Fruit fly (Drosophila melanogaster) whole organism, prepupa: Measurements from ENCODE around the gene CG42507.

ENCODE experiments used
- Blimp-1 ChIP-seq: fragments of 200-800 bp; sonication (Bioruptor generic); optimal IDR thresholded peaks from 3 replicates; lab custom pipeline; 2017; ENCODE audit warnings: missing biosample characterization, missing genetic modification characterization, mild to moderate bottlenecking, moderate library complexity, missing genetic modification reagents
- CG11294 ChIP-seq: fragments of 200-800 bp; sonication (Bioruptor generic); IDR thresholded peaks from 2 replicates; pipeline ENCODE4 v1.3.6; 2022; ENCODE audit warnings: missing biosample characterization, missing genetic modification characterization
- CG11762 ChIP-seq: fragments of 200-800 bp; sonication (Bioruptor generic); optimal IDR thresholded peaks from 3 replicates; lab custom pipeline; 2016; ENCODE audit warnings: missing biosample characterization, missing genetic modification characterization; ENCODE audit not compliant: insufficient read depth
- CG11902 ChIP-seq: fragments of 200-800 bp; sonication (Bioruptor generic); optimal IDR thresholded peaks from 3 replicates; lab custom pipeline; 2016; ENCODE audit warnings: missing biosample characterization, missing genetic modification characterization
- CG1621 ChIP-seq: fragments of 200-800 bp; sonication (Bioruptor generic); optimal IDR thresholded peaks from 3 replicates; lab custom pipeline; 2018; ENCODE audit warnings: missing biosample characterization, mild to moderate bottlenecking, missing genetic modification characterization
- CG16779 ChIP-seq: fragments of 200-800 bp; sonication (Bioruptor generic); optimal IDR thresholded peaks from 3 replicates; lab custom pipeline; 2017; ENCODE audit warnings: missing biosample characterization, mild to moderate bottlenecking, missing genetic modification characterization
- CG3032 ChIP-seq: fragments of 200-800 bp; optimal IDR thresholded peaks from 2 replicates; lab custom pipeline; 2019; ENCODE audit warnings: missing biosample characterization, mild to moderate bottlenecking, missing genetic modification characterization, moderate library complexity
- CG31627 ChIP-seq: fragments of 200-800 bp; sonication (Bioruptor generic); optimal IDR thresholded peaks from 3 replicates; lab custom pipeline; 2016; ENCODE audit warnings: missing biosample characterization, missing genetic modification characterization
- CG34406 ChIP-seq: fragments of 200-800 bp; sonication (Bioruptor generic); optimal IDR thresholded peaks from 3 replicates; lab custom pipeline; 2016; ENCODE audit warnings: missing biosample characterization, missing genetic modification characterization
- CG3919 ChIP-seq: fragments of 200-800 bp; sonication (Bioruptor generic); optimal IDR thresholded peaks from 3 replicates; lab custom pipeline; 2016; ENCODE audit warnings: missing biosample characterization, missing genetic modification characterization
- CG4318 ChIP-seq: fragments of 200-800 bp; sonication (Bioruptor generic); optimal IDR thresholded peaks from 3 replicates; lab custom pipeline; 2017; ENCODE audit warnings: missing biosample characterization, mild to moderate bottlenecking, missing genetic modification characterization
- CG6163 ChIP-seq: fragments of 200-800 bp; sonication (Bioruptor generic); IDR thresholded peaks from 3 replicates; pipeline ENCODE4 v1.3.6; 2022; ENCODE audit warnings: missing biosample characterization, missing genetic modification characterization
- CG6276 ChIP-seq: fragments of 200-800 bp; sonication (Bioruptor generic); optimal IDR thresholded peaks from 2 replicates; lab custom pipeline; 2017; ENCODE audit warnings: missing biosample characterization, mild to moderate bottlenecking, missing genetic modification characterization
- CG6792 ChIP-seq: fragments of 200-800 bp; sonication (Bioruptor generic); optimal IDR thresholded peaks from 3 replicates; lab custom pipeline; 2016; ENCODE audit warnings: missing biosample characterization, missing genetic modification characterization
- CG6808 ChIP-seq: fragments of 200-800 bp; sonication (Bioruptor generic); optimal IDR thresholded peaks from 3 replicates; lab custom pipeline; 2017; ENCODE audit warnings: missing biosample characterization, missing genetic modification characterization, mild to moderate bottlenecking, moderate library complexity, missing genetic modification reagents
- CG8119 ChIP-seq: fragments of 200-800 bp; sonication (Bioruptor generic); IDR thresholded peaks from 3 replicates; pipeline ENCODE4 v1.3.6; 2022; ENCODE audit warnings: missing biosample characterization, missing genetic modification characterization
- CG8632 ChIP-seq: fragments of 200-800 bp; sonication (Bioruptor generic); optimal IDR thresholded peaks from 3 replicates; lab custom pipeline; 2016; ENCODE audit warnings: missing biosample characterization, missing genetic modification characterization
- CG9139 ChIP-seq: fragments of 200-800 bp; sonication (Bioruptor generic); optimal IDR thresholded peaks from 3 replicates; lab custom pipeline; 2017; ENCODE audit warnings: missing biosample characterization, mild to moderate bottlenecking, missing genetic modification characterization
- Eip75B ChIP-seq: fragments of 200-800 bp; sonication (Bioruptor generic); optimal IDR thresholded peaks from 3 replicates; lab custom pipeline; 2016; ENCODE audit warnings: missing biosample characterization, missing genetic modification characterization
- Ets21C ChIP-seq: fragments of 200-800 bp; sonication (Bioruptor generic); optimal IDR thresholded peaks from 3 replicates; lab custom pipeline; 2016; ENCODE audit warnings: missing biosample characterization, missing genetic modification characterization
- Ets96B ChIP-seq: fragments of 200-800 bp; optimal IDR thresholded peaks from 2 replicates; lab custom pipeline; 2019; ENCODE audit warnings: missing biosample characterization, mild to moderate bottlenecking, missing genetic modification characterization, moderate library complexity
- Gug ChIP-seq: fragments of 200-800 bp; sonication (Bioruptor generic); IDR thresholded peaks from 2 replicates; pipeline ENCODE4 v1.3.6; 2022; ENCODE audit warnings: missing biosample characterization, missing genetic modification characterization
- Hr38 ChIP-seq: sonication (Bioruptor generic); optimal IDR thresholded peaks from 2 replicates; lab custom pipeline; 2016; ENCODE audit warnings: missing biosample characterization, missing genetic modification characterization
- Hr39 ChIP-seq: fragments of 200-800 bp; sonication (Bioruptor generic); optimal IDR thresholded peaks from 2 replicates; lab custom pipeline; 2016; ENCODE audit warnings: missing biosample characterization, missing genetic modification characterization
- Hr4 ChIP-seq: fragments of 200-800 bp; sonication (Bioruptor generic); optimal IDR thresholded peaks from 3 replicates; lab custom pipeline; 2016; ENCODE audit warnings: missing biosample characterization, missing genetic modification characterization
- Lpt ChIP-seq: fragments of 200-800 bp; sonication (Bioruptor generic); optimal IDR thresholded peaks from 3 replicates; lab custom pipeline; 2016; ENCODE audit warnings: missing biosample characterization, missing genetic modification characterization
- Met ChIP-seq: fragments of 200-800 bp; sonication (Bioruptor generic); optimal IDR thresholded peaks from 3 replicates; lab custom pipeline; 2016; ENCODE audit warnings: missing biosample characterization, missing genetic modification characterization
- OdsH ChIP-seq: fragments of 200-800 bp; sonication (Bioruptor generic); optimal IDR thresholded peaks from 3 replicates; lab custom pipeline; 2016; ENCODE audit warnings: missing biosample characterization, missing genetic modification characterization
- Smox ChIP-seq: fragments of 200-800 bp; sonication (Bioruptor generic); optimal IDR thresholded peaks from 3 replicates; lab custom pipeline; 2016; ENCODE audit warnings: missing biosample characterization, missing genetic modification characterization
- Sox102F ChIP-seq: fragments of 200-800 bp; sonication (Bioruptor generic); optimal IDR thresholded peaks from 2 replicates; lab custom pipeline; 2016; ENCODE audit warnings: missing biosample characterization, mild to moderate bottlenecking, missing genetic modification characterization
- Sox14 ChIP-seq: fragments of 200-800 bp; sonication (Bioruptor generic); optimal IDR thresholded peaks from 3 replicates; lab custom pipeline; 2016; ENCODE audit warnings: missing biosample characterization, missing genetic modification characterization
- Sox15 ChIP-seq: fragments of 200-800 bp; sonication (Bioruptor generic); optimal IDR thresholded peaks from 3 replicates; lab custom pipeline; 2016; ENCODE audit warnings: missing biosample characterization, missing genetic modification characterization
- achi ChIP-seq: fragments of 200-800 bp; sonication (Bioruptor generic); optimal IDR thresholded peaks from 3 replicates; lab custom pipeline; 2016; ENCODE audit warnings: missing biosample characterization, missing genetic modification characterization
- acj6 ChIP-seq: fragments of 200-800 bp; sonication (Bioruptor generic); optimal IDR thresholded peaks from 3 replicates; lab custom pipeline; 2016; ENCODE audit warnings: missing biosample characterization, missing genetic modification characterization
- cyc ChIP-seq: fragments of 200-800 bp; sonication (Bioruptor generic); optimal IDR thresholded peaks from 3 replicates; lab custom pipeline; 2016; ENCODE audit warnings: missing biosample characterization, missing genetic modification characterization
- dac ChIP-seq: fragments of 200-800 bp; sonication (Bioruptor generic); optimal IDR thresholded peaks from 2 replicates; lab custom pipeline; 2017; ENCODE audit warnings: missing biosample characterization, mild to moderate bottlenecking, missing genetic modification characterization
- eg ChIP-seq: fragments of 200-800 bp; sonication (Bioruptor generic); IDR thresholded peaks from 3 replicates; pipeline ENCODE4 v1.3.6; 2022; ENCODE audit warnings: missing biosample characterization, missing genetic modification characterization
- esn ChIP-seq: fragments of 200-800 bp; sonication (Bioruptor generic); optimal IDR thresholded peaks from 2 replicates; lab custom pipeline; 2016; ENCODE audit warnings: missing biosample characterization, mild to moderate bottlenecking, missing genetic modification characterization, moderate library complexity
- fd59A ChIP-seq: fragments of 200-800 bp; sonication (Bioruptor generic); optimal IDR thresholded peaks from 2 replicates; lab custom pipeline; 2017; ENCODE audit warnings: missing biosample characterization, mild to moderate bottlenecking, missing genetic modification characterization, missing genetic modification reagents
- fd85E ChIP-seq: fragments of 200-800 bp; sonication (Bioruptor generic); optimal IDR thresholded peaks from 3 replicates; lab custom pipeline; 2016; ENCODE audit warnings: missing biosample characterization, missing genetic modification characterization
- fkh ChIP-seq: fragments of 200-800 bp; sonication (Bioruptor generic); optimal IDR thresholded peaks from 3 replicates; lab custom pipeline; 2017; ENCODE audit warnings: missing biosample characterization, mild to moderate bottlenecking, missing genetic modification characterization, moderate library complexity
- lz ChIP-seq: fragments of 200-800 bp; sonication (Bioruptor generic); optimal IDR thresholded peaks from 3 replicates; lab custom pipeline; 2016; ENCODE audit warnings: missing biosample characterization, missing genetic modification characterization
- net ChIP-seq: fragments of 200-800 bp; sonication (Bioruptor generic); optimal IDR thresholded peaks from 3 replicates; lab custom pipeline; 2016; ENCODE audit warnings: missing biosample characterization, missing genetic modification characterization
- pdm3 ChIP-seq: fragments of 200-800 bp; sonication (Bioruptor generic); optimal IDR thresholded peaks from 3 replicates; lab custom pipeline; 2016; ENCODE audit warnings: missing biosample characterization, missing genetic modification characterization
- spab ChIP-seq: fragments of 200-800 bp; sonication (Bioruptor generic); optimal IDR thresholded peaks from 2 replicates; lab custom pipeline; 2017; ENCODE audit warnings: missing biosample characterization, mild to moderate bottlenecking, missing genetic modification characterization, missing genetic modification reagents
- vri ChIP-seq: fragments of 200-800 bp; sonication (Bioruptor generic); optimal IDR thresholded peaks from 3 replicates; lab custom pipeline; 2016; ENCODE audit warnings: missing biosample characterization, mild to moderate bottlenecking, missing genetic modification characterization

CG42507 gene

DNA sequence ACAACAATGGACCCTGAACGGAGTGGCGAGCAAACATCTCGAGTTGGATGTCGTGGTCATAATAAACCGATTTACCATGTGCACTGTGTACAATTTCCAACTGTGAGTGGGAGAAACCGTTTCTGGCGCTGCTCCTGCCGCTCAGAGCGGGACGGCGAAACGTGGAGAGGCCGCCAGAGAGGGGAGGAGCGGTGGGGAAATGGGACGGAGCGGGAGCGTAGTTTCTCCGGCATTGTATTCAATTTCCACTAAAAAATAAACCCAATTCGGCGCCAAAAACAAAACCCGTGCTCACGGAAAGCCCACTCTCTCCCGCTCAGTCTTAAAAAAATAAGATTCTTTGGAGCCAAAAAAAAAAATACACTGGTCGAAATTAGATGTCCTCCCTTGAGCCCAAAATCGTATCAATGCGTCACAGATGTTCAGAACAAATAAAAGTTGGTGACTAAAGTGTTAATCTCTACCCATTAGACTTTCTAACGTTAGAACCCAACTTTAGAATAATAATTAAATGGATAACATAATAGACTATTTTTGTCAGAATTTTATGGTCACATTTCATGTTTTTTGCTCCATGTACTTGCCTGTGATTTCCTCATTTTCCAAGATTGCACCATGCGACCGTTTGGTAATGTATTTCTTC is 2.3 kb upstream of the CG42507 start (continued):
- no peak for TF ChIP-seq CG9139 (GFP tag; lab: Kevin White, UChicago)
- TF ChIP-seq fd59A (GFP tag; lab: Kevin White, UChicago) = no peak
- peak; percentile 59 for TF ChIP-seq CG31627
- peak; percentile 6 for TF ChIP-seq Ets96B (tag; lab: Kevin White, UChicago)
- peak; percentile 9; the same call in 1 of the 2 replicates for TF ChIP-seq CG11294 (GFP tag; lab: Robert Waterston, UW)
- TF ChIP-seq CG8632 (GFP tag; lab: Kevin White, UChicago) = peak; percentile 32
- TF ChIP-seq dac (GFP tag; lab: Kevin White, UChicago) = peak; percentile 46
- peak; percentile 27 for TF ChIP-seq net
- TF ChIP-seq Gug (GFP tag; lab: Robert Waterston, UW) = peak; percentile 45; the same call in 1 of the 2 replicates
- TF ChIP-seq CG6163 (GFP tag; lab: Robert Waterston, UW) = no peak; the same call in 2 of the 3 replicates
- TF ChIP-seq Blimp-1 (GFP tag; lab: Kevin White, UChicago) = no peak
- no peak for TF ChIP-seq CG3032 (tag; lab: Kevin White, UChicago)
- TF ChIP-seq Lpt = no peak
- TF ChIP-seq CG16779 (tag; lab: Kevin White, UChicago) = no peak
- no peak for TF ChIP-seq Hr38 (GFP tag; lab: Kevin White, UChicago)
- TF ChIP-seq CG11902 (GFP tag; lab: Kevin White, UChicago) = no peak
- peak; percentile 14 for TF ChIP-seq Ets21C (GFP tag; lab: Kevin White, UChicago)
- peak; percentile 65 for TF ChIP-seq esn (GFP tag; lab: Kevin White, UChicago)
- peak; percentile 77 for TF ChIP-seq Hr4 (GFP tag; lab: Kevin White, UChicago)
- peak; percentile 21 for TF ChIP-seq CG11762 (GFP tag; lab: Kevin White, UChicago)
- peak; percentile 57 for TF ChIP-seq OdsH (GFP tag; lab: Kevin White, UChicago)
- peak; percentile 58 for TF ChIP-seq CG3919 (GFP tag; lab: Kevin White, UChicago)
- TF ChIP-seq Hr39 (GFP tag; lab: Kevin White, UChicago) = peak; percentile 55
- peak; percentile 48 for TF ChIP-seq cyc (GFP tag; lab: Kevin White, UChicago)
- peak; percentile 58 for TF ChIP-seq Sox14 (GFP tag; lab: Kevin White, UChicago)
- TF ChIP-seq achi = peak; percentile 29
- TF ChIP-seq Sox15 (GFP tag; lab: Kevin White, UChicago) = no peak
- TF ChIP-seq spab (GFP tag; lab: Kevin White, UChicago) = no peak
- TF ChIP-seq vri (GFP tag; lab: Kevin White, UChicago) = peak; percentile 45
- peak; percentile 72 for TF ChIP-seq Met (GFP tag; lab: Kevin White, UChicago)
- peak; percentile 59 for TF ChIP-seq lz
- peak; percentile 65 for TF ChIP-seq pdm3 (GFP tag; lab: Kevin White, UChicago)

DNA sequence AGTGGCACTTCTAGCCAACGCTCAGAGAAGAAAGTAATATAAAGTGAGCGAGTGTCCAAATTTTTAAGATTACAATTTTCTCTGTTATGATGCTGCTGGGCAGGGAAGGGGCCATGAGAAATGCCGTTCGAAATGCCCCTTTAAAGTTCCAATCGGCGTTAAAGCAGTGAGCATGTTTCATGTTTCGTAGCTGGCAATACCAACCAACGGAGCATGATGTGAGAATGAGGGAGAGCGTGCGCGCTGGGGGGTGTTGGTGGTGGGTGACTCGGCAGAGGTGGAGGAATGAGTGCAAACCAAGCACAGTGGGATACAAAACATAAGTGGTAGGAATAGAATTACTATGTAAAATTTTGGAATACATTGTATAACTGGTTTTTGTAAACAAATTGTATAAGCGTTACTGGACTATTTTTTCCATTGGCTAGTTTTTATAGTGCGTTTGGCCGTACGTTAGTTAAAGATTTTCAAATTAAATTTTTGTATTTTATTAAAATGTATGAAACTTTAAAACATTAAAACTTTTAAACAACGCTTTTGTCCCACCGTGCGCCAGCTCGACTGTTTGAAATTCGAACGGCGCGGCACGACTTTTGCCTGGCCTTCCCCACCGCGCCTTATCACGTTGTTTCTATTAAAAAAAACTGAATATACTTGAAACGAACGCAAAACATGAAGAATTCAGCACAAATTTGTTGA is 1.5 kb upstream of the CG42507 start:
- peak; percentile 99 for TF ChIP-seq CG16779 (tag; lab: Kevin White, UChicago)
- TF ChIP-seq CG34406 (GFP tag; lab: Kevin White, UChicago) = peak; percentile 100
- TF ChIP-seq fd59A (GFP tag; lab: Kevin White, UChicago) = peak; percentile 99
- peak; percentile 100 for TF ChIP-seq CG8119 (GFP tag; lab: Robert Waterston, UW)
- TF ChIP-seq CG3032 (tag; lab: Kevin White, UChicago) = peak; percentile 100
- peak; percentile 100 for TF ChIP-seq acj6 (GFP tag; lab: Kevin White, UChicago)
- TF ChIP-seq Lpt = peak; percentile 100
- TF ChIP-seq OdsH (GFP tag; lab: Kevin White, UChicago) = peak; percentile 100
- peak; percentile 99 for TF ChIP-seq CG1621 (tag; lab: Kevin White, UChicago)
- peak; percentile 100 for TF ChIP-seq CG3919 (GFP tag; lab: Kevin White, UChicago)
- peak; percentile 100 for TF ChIP-seq dac (GFP tag; lab: Kevin White, UChicago)
- TF ChIP-seq net = peak; percentile 100
- peak; percentile 99 for TF ChIP-seq CG6163 (GFP tag; lab: Robert Waterston, UW)
- peak; percentile 100 for TF ChIP-seq Eip75B
- peak; percentile 99 for TF ChIP-seq Smox (GFP tag; lab: Kevin White, UChicago)
- peak; percentile 99 for TF ChIP-seq Hr39 (GFP tag; lab: Kevin White, UChicago)
- TF ChIP-seq CG4318 = peak; percentile 100
- peak; percentile 99 for TF ChIP-seq CG6792
- TF ChIP-seq CG6276 = peak; percentile 100
- TF ChIP-seq cyc (GFP tag; lab: Kevin White, UChicago) = peak; percentile 99
- TF ChIP-seq Sox102F (GFP tag; lab: Kevin White, UChicago) = peak; percentile 99
- peak; percentile 100 for TF ChIP-seq spab (GFP tag; lab: Kevin White, UChicago)
- TF ChIP-seq Blimp-1 (GFP tag; lab: Kevin White, UChicago) = peak; percentile 97
- TF ChIP-seq fkh = peak; percentile 99
- peak; percentile 99 for TF ChIP-seq CG11902 (GFP tag; lab: Kevin White, UChicago)
- peak; percentile 100 for TF ChIP-seq eg (GFP tag; lab: Robert Waterston, UW)
- peak; percentile 99 for TF ChIP-seq CG6808 (GFP tag; lab: Kevin White, UChicago)
- peak; percentile 98 for TF ChIP-seq fd85E
